Worm (Caenorhabditis elegans): ENCODE measurements around the gene F14F9.3.

The F14F9.3 gene

DNA sequence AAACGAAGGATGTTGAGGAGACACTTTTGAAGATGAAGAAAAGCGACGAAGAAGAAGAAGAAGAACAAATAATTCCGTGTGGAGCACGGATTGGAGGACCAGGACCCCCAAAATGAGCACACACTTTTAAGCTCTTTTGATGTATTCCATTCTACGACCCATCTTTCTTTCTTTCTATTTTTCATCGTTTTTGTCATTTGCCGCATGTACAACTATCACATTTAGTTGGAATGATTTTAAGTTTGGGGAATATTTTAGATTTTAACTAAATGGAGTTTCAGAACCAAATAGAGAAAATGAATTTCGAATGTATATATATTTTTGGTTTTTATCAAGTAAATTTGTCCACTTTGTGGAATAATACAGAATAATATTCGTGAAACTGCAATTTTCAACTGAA lies 39.1 kb upstream of the F14F9.3 start, which contains the start of gene unc-46:
Gene unc-46 (minus strand): TSS at position 101 of the 400 bp plus-strand sequence.
- TF ChIP-seq tbp1 (GFP tag; optimal IDR thresholded peaks at IDR 0.05) = no peak
- no peak for TF ChIP-seq nfya-1 (tag; optimal IDR thresholded peaks at IDR 0.05; ENCODE audit: borderline replicate concordance, insufficient read depth)
- TF ChIP-seq lin-35 (GFP tag; optimal IDR thresholded peaks at IDR 0.05) = no peak
- no peak for TF ChIP-seq nhr-120 (GFP tag; IDR thresholded peaks at IDR 0.05)
- no peak for TF ChIP-seq rpc-1 (optimal IDR thresholded peaks at IDR 0.05)
- no peak for TF ChIP-seq rpc-1 (tag; optimal IDR thresholded peaks at IDR 0.05)
- TF ChIP-seq nhr-179 (tag; optimal IDR thresholded peaks at IDR 0.05) = no peak
- no peak for TF ChIP-seq ekl-4 (GFP tag; IDR thresholded peaks at IDR 0.05)
- no peak for TF ChIP-seq repo-1 (tag; optimal IDR thresholded peaks at IDR 0.05)
- no peak for TF ChIP-seq efl-1 (GFP tag; optimal IDR thresholded peaks at IDR 0.05)
- no peak for TF ChIP-seq pha-4 (tag; optimal IDR thresholded peaks at IDR 0.05)
- TF ChIP-seq F52B5.7 (tag; optimal IDR thresholded peaks at IDR 0.05) = no peak
- no peak for TF ChIP-seq Y67H2A.10 (GFP tag; conservative IDR thresholded peaks at IDR 0.05)

DNA sequence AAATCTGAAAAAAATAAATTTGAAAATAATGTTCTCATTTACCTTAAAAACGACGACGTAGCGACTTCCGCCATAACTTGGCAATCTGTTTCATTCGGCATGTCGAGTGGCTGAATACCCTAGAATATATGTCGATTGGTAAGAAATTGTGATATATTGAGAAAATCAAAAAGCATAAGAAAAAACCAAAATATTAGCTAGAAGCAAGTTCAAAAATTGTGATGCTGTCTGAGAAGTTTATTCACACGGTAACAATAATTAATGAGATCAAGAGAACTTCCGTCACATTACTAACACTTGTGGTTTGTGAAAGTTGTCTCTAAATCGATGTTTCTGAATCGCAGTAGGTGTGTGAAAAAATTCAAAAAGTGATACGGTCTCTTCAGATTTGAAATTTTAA lies 36.0 kb upstream of the F14F9.3 start, which contains the start of gene srab-1:
Gene srab-1 (minus strand): TSS at position 101 of the 400 bp plus-strand sequence.
- TF ChIP-seq Y95B8A.8 (GFP tag; IDR thresholded peaks at IDR 0.05) (no peak), egrh-3 (GFP tag; IDR thresholded peaks at IDR 0.05) (no peak), dpl-1 (GFP tag; optimal IDR thresholded peaks at IDR 0.05) (no peak), T26A5.8 (tag; optimal IDR thresholded peaks at IDR 0.05) (no peak), somi-1 (GFP tag; optimal IDR thresholded peaks at IDR 0.05) (no peak), B0019.2 (GFP tag; conservative IDR thresholded peaks at IDR 0.05) (no peak), aptf-3 (GFP tag; IDR thresholded peaks at IDR 0.05) (no peak), lin-40 (tag; optimal IDR thresholded peaks at IDR 0.05) (no peak), lag-1 (GFP tag; IDR thresholded peaks at IDR 0.05) (no peak), ztf-6 (GFP tag; IDR thresholded peaks at IDR 0.05) (no peak), chd-7 (tag; optimal IDR thresholded peaks at IDR 0.05) (no peak), ztf-26 (tag; optimal IDR thresholded peaks at IDR 0.05) (no peak), rcor-1 (GFP tag; IDR thresholded peaks at IDR 0.05) (no peak), F39B2.1 (GFP tag; IDR thresholded peaks at IDR 0.05) (no peak), lsy-27 (tag; optimal IDR thresholded peaks at IDR 0.05; ENCODE audit: borderline replicate concordance, insufficient read depth) (no peak), xnd-1 (tag; optimal IDR thresholded peaks at IDR 0.05) (no peak), tbx-9 (tag; optimal IDR thresholded peaks at IDR 0.05; ENCODE audit: borderline replicate concordance) (no peak), zim-3 (tag; optimal IDR thresholded peaks at IDR 0.05) (no peak), sdz-38 (tag; optimal IDR thresholded peaks at IDR 0.05) (no peak), athp-1 (tag; optimal IDR thresholded peaks at IDR 0.05) (no peak)

DNA sequence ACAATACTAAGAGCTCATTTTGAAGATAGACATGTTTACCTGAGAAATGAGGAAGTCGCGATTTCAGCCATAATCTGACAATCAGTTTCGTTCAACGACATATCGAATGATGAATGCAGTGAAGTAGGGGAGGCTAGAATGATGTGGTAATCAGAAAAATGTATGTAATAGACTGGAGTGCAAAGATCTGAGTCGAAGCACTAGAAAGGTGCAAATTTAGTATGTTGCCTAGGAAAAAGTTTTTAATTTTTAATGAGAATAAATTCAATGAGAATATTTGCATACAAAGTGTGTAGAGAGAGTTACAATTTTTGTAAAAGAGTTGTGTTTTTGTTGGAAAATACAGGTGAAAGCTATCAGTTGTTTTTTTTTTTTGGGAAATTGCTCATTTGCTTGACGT lies 33.1 kb upstream of the F14F9.3 start, which contains the start of gene srab-2:
Gene srab-2 (minus strand): TSS at position 101 of the 400 bp plus-strand sequence.
- TF ChIP-seq rcor-1 (GFP tag; IDR thresholded peaks at IDR 0.05) = no peak
- no peak for TF ChIP-seq lin-26 (GFP tag; IDR thresholded peaks at IDR 0.05)
- TF ChIP-seq ztf-22 (GFP tag; optimal IDR thresholded peaks at IDR 0.05) = no peak
- no peak for TF ChIP-seq sdz-38 (tag; optimal IDR thresholded peaks at IDR 0.05)
- no peak for TF ChIP-seq bed-2 (GFP tag; IDR thresholded peaks at IDR 0.05)
- TF ChIP-seq nhr-90 (tag; optimal IDR thresholded peaks at IDR 0.05) = no peak
- no peak for TF ChIP-seq repo-1 (tag; optimal IDR thresholded peaks at IDR 0.05)
- TF ChIP-seq rec-8 (tag; optimal IDR thresholded peaks at IDR 0.05) = no peak
- TF ChIP-seq Y79H2A.3 (GFP tag; conservative IDR thresholded peaks at IDR 0.05) = no peak
- TF ChIP-seq lin-40 (tag; optimal IDR thresholded peaks at IDR 0.05) = no peak

All from whole organism, young adult.